Worm (Caenorhabditis elegans): ENCODE measurements around the gene F47D12.9.

- TF ChIP-seq dve-1 (tag; optimal IDR thresholded peaks at IDR 0.05) = no peak
- no peak for TF ChIP-seq lin-11 (tag; optimal IDR thresholded peaks at IDR 0.05)
These were observed 48.3 kb upstream of the F47D12.9 start for ce11 chrIII:6351438-6351837.

Data from whole organism, late embryonic.